Fruit fly (Drosophila melanogaster): Measurements from ENCODE around the gene CG1958.

CG1958 gene

dm6 chrX:7305753-7306338 is 39.1 kb downstream of the CG1958 start (continued):
- TF ChIP-seq CG15336 (GFP tag; IDR thresholded peaks at IDR 0.05) (peak; percentile 77), CG6276 (GFP tag; optimal IDR thresholded peaks at IDR 0.05) (peak; percentile 79), Eip93F (GFP tag; optimal IDR thresholded peaks at IDR 0.05) (no peak), fd59A (GFP tag; optimal IDR thresholded peaks at IDR 0.05) (peak; percentile 95), Eip75B (GFP tag; optimal IDR thresholded peaks at IDR 0.05) (peak; percentile 71), CG4318 (GFP tag; optimal IDR thresholded peaks at IDR 0.05) (peak; percentile 79), Ets21C (GFP tag; optimal IDR thresholded peaks at IDR 0.05) (peak; percentile 76), CG1621 (tag; optimal IDR thresholded peaks at IDR 0.05) (peak; percentile 90), Ets96B (tag; optimal IDR thresholded peaks at IDR 0.05) (peak; percentile 90)

- peak; percentile 98 for TF ChIP-seq CG6276 (GFP tag; optimal IDR thresholded peaks at IDR 0.05)
- no peak for TF ChIP-seq Hr38 (GFP tag; optimal IDR thresholded peaks at IDR 0.05)
- TF ChIP-seq CG6792 (GFP tag; optimal IDR thresholded peaks at IDR 0.05) = peak; percentile 88
- peak; percentile 89 for TF ChIP-seq Ets96B (tag; optimal IDR thresholded peaks at IDR 0.05)
- TF ChIP-seq CG3032 (tag; optimal IDR thresholded peaks at IDR 0.05) = peak; percentile 96
- TF ChIP-seq pdm3 (GFP tag; optimal IDR thresholded peaks at IDR 0.05) = peak; percentile 93
- peak; percentile 81 for TF ChIP-seq Blimp-1 (GFP tag; optimal IDR thresholded peaks at IDR 0.05)
- peak; percentile 97 for TF ChIP-seq Eip78C (GFP tag)
- peak; percentile 86 for TF ChIP-seq Eip75B (GFP tag; optimal IDR thresholded peaks at IDR 0.05)
- TF ChIP-seq CG8119 (GFP tag; IDR thresholded peaks at IDR 0.05) = peak; percentile 86
- TF ChIP-seq Ets21C (GFP tag; optimal IDR thresholded peaks at IDR 0.05) = peak; percentile 83
- TF ChIP-seq Eip93F (GFP tag; optimal IDR thresholded peaks at IDR 0.05) = peak; percentile 62
- TF ChIP-seq CG11762 (GFP tag; optimal IDR thresholded peaks at IDR 0.05; ENCODE audit: insufficient read depth) = peak; percentile 92
- peak; percentile 94 for TF ChIP-seq CG10669 (GFP tag; optimal IDR thresholded peaks at IDR 0.05)
- peak; percentile 74 for TF ChIP-seq net (GFP tag; optimal IDR thresholded peaks at IDR 0.05)
- no peak for TF ChIP-seq fd85E (GFP tag; optimal IDR thresholded peaks at IDR 0.05)
- TF ChIP-seq Sox102F (GFP tag; optimal IDR thresholded peaks at IDR 0.05) = peak; percentile 88
- TF ChIP-seq acj6 (GFP tag; optimal IDR thresholded peaks at IDR 0.05) = peak; percentile 93
- peak; percentile 62 for TF ChIP-seq CG6163 (GFP tag; IDR thresholded peaks at IDR 0.05)
- peak; percentile 87 for TF ChIP-seq CG9139 (GFP tag; optimal IDR thresholded peaks at IDR 0.05)
- TF ChIP-seq CG11902 (GFP tag; optimal IDR thresholded peaks at IDR 0.05) = peak; percentile 91
- peak; percentile 69 for TF ChIP-seq CG1621 (tag; optimal IDR thresholded peaks at IDR 0.05)
- no peak; the same call in none of the 3 replicates for TF ChIP-seq eg (GFP tag; IDR thresholded peaks at IDR 0.05)
- TF ChIP-seq CG10631 (GFP tag; optimal IDR thresholded peaks at IDR 0.05) = peak; percentile 96
- TF ChIP-seq achi (GFP tag; optimal IDR thresholded peaks at IDR 0.05) = peak; percentile 94
- peak; percentile 7 for TF ChIP-seq vri (GFP tag; optimal IDR thresholded peaks at IDR 0.05)
- peak; percentile 94 for TF ChIP-seq lz (GFP tag; optimal IDR thresholded peaks at IDR 0.05)
- peak; percentile 93 for TF ChIP-seq spab (GFP tag; optimal IDR thresholded peaks at IDR 0.05)
- no peak; the same call in none of the 2 replicates for TF ChIP-seq CG15336 (GFP tag; IDR thresholded peaks at IDR 0.05)
- TF ChIP-seq OdsH (GFP tag; optimal IDR thresholded peaks at IDR 0.05) = peak; percentile 94
- TF ChIP-seq fd59A (GFP tag; optimal IDR thresholded peaks at IDR 0.05) = peak; percentile 83
- TF ChIP-seq CG7368 (GFP tag; optimal IDR thresholded peaks at IDR 0.05) = peak; percentile 58
- peak; percentile 89 for TF ChIP-seq CG3919 (GFP tag; optimal IDR thresholded peaks at IDR 0.05)
- TF ChIP-seq fkh (GFP tag; optimal IDR thresholded peaks at IDR 0.05) = peak; percentile 12
- TF ChIP-seq Sox14 (GFP tag; optimal IDR thresholded peaks at IDR 0.05) = peak; percentile 91
- peak; percentile 92 for TF ChIP-seq CG34406 (GFP tag; optimal IDR thresholded peaks at IDR 0.05)
- TF ChIP-seq Hr39 (GFP tag; optimal IDR thresholded peaks at IDR 0.05) = peak; percentile 92
- peak; percentile 94 for TF ChIP-seq Sox15 (GFP tag; optimal IDR thresholded peaks at IDR 0.05)
- TF ChIP-seq Met (GFP tag; optimal IDR thresholded peaks at IDR 0.05) = peak; percentile 90
- TF ChIP-seq esn (GFP tag; optimal IDR thresholded peaks at IDR 0.05) = peak; percentile 94
- peak; percentile 54 for TF ChIP-seq dsx (GFP tag; optimal IDR thresholded peaks at IDR 0.05; ENCODE audit: poor library complexity, severe bottlenecking)
- TF ChIP-seq Hr4 (GFP tag; optimal IDR thresholded peaks at IDR 0.05) = peak; percentile 87
- TF ChIP-seq ss (GFP tag; optimal IDR thresholded peaks at IDR 0.05) = peak; percentile 37 to 93
- peak; percentile 87 for TF ChIP-seq CG6808 (GFP tag; optimal IDR thresholded peaks at IDR 0.05)
Measured at dm6 chrX:7306538-7307477, 40.1 kb downstream of the CG1958 start.

Measured in whole organism, prepupa.